Worm (Caenorhabditis elegans) whole organism, L4 larva: ENCODE data around the gene sqt-1.

Experiments
- F49E8.2 ChIP-seq: sonication (generic microtip); optimal IDR thresholded peaks from 2 replicates; lab custom pipeline; 2016; ENCODE audit warnings: missing compliant biosample characterization, mild to moderate bottlenecking, missing genetic modification characterization, borderline replicate concordance
- ama-1 ChIP-seq: fragments of 150-350 bp; optimal IDR thresholded peaks from 2 replicates; lab custom pipeline; 2014; ENCODE audit warnings: inconsistent platforms, mixed read lengths
- nhr-41 ChIP-seq: fragments of 200-800 bp; sonication (Bioruptor generic); IDR thresholded peaks from 2 replicates; pipeline ENCODE4 v1.3.6; 2022; ENCODE audit warnings: missing genetic modification reagents, missing genetic modification characterization, missing compliant biosample characterization
- pha-4 ChIP-seq, 2 experiments: fragments of 150-350 bp in 1 of 2; fragments of 200-800 bp in 1 of 2; sonication (Bioruptor generic) in 1 of 2; IDR thresholded peaks in 1 of 2; optimal IDR thresholded peaks in 1 of 2; 2 replicates each; pipeline versions ENCODE4 v1.3.6 to Lab custom; 2014 to 2022; ENCODE audit warnings: missing genetic modification characterization in 2 of 2, missing genetic modification reagents in 2 of 2, missing biosample characterization in 1 of 2, missing compliant biosample characterization in 1 of 2
- skn-1 ChIP-seq: fragments of 150-350 bp; optimal IDR thresholded peaks from 2 replicates; lab custom pipeline; 2014; ENCODE audit warnings: missing biosample characterization, missing genetic modification characterization

DNA sequence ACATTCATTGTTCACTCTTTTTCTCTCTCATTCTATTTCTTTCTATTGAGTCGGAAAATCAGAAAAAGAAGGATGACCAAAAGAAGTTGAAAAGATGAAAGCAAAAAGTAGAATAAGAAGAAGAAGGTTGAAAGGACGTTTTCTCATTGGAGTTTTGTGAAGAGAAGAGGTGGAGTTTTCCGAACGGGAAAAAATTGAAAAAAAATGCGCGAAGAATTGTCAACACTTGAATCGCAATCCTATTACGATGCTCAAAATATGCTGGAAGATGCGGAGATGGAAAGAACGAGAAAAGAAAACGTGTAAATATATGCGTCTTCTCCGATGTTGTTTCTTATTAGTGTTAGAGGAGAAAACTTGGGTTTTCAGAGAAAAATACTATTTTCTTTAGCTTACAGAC lies 4.3 kb downstream of the sqt-1 start:
- no peak for TF ChIP-seq ama-1 (lab: Kevin White, UChicago)
- no peak for TF ChIP-seq nhr-41 (GFP tag; lab: Robert Waterston, UW)
- no peak for TF ChIP-seq skn-1 (tag; lab: Kevin White, UChicago)
- no peak for TF ChIP-seq pha-4 (GFP tag; IDR thresholded peaks at IDR 0.05; lab: Robert Waterston, UW)
- no peak for TF ChIP-seq pha-4 (tag; optimal IDR thresholded peaks at IDR 0.05; lab: Kevin White, UChicago)
- no peak for TF ChIP-seq F49E8.2
